Worm (Caenorhabditis elegans): ENCODE measurements around the gene F56D1.1.
A peak's percentile ranks its signal among the peaks of the same experiment; 100 is the strongest.

F56D1.1 gene

ce11 chrII:5511417-5512353 is 33.3 kb downstream of the F56D1.1 start:
- TF ChIP-seq hlh-4 (tag; optimal IDR thresholded peaks at IDR 0.05): no peak
- TF ChIP-seq mab-9 (GFP tag; IDR thresholded peaks at IDR 0.05): no peak
- no peak for TF ChIP-seq ceh-63 (GFP tag; optimal IDR thresholded peaks at IDR 0.05)
- no peak; the same call in 1 of the 2 replicates for TF ChIP-seq nhr-19 (GFP tag; conservative IDR thresholded peaks at IDR 0.05)
- TF ChIP-seq egl-13 (tag; optimal IDR thresholded peaks at IDR 0.05): peak; percentile 52
- no peak for TF ChIP-seq ceh-8 (GFP tag; optimal IDR thresholded peaks at IDR 0.05)
- TF ChIP-seq vab-15 (tag; optimal IDR thresholded peaks at IDR 0.05): no peak
- peak; percentile 59 for TF ChIP-seq nhr-47 (tag; optimal IDR thresholded peaks at IDR 0.05)
- TF ChIP-seq ztf-4 (tag; optimal IDR thresholded peaks at IDR 0.05): no peak
- TF ChIP-seq nhr-12 (tag; optimal IDR thresholded peaks at IDR 0.05): no peak
- TF ChIP-seq isw-1 (GFP tag; IDR thresholded peaks at IDR 0.05): peak; percentile 8; the same call in 1 of the 2 replicates
- TF ChIP-seq lin-15B (tag; optimal IDR thresholded peaks at IDR 0.05): no peak
- no peak for TF ChIP-seq efl-3 (GFP tag; optimal IDR thresholded peaks at IDR 0.05)
- TF ChIP-seq fkh-10 (GFP tag; optimal IDR thresholded peaks at IDR 0.05): no peak
- TF ChIP-seq blmp-1 (tag; optimal IDR thresholded peaks at IDR 0.05): no peak
- TF ChIP-seq tbx-2 (tag; optimal IDR thresholded peaks at IDR 0.05): no peak
- TF ChIP-seq pag-3 (tag; optimal IDR thresholded peaks at IDR 0.05; ENCODE audit: borderline replicate concordance, insufficient read depth): no peak
- peak; percentile 37 to 40 for TF ChIP-seq efl-1 (optimal IDR thresholded peaks at IDR 0.05)
- peak; percentile 32 to 82 for TF ChIP-seq efl-1 (GFP tag; optimal IDR thresholded peaks at IDR 0.05 in 1 of 2)
- no peak for TF ChIP-seq lin-39 (tag; optimal IDR thresholded peaks at IDR 0.05)
- no peak for TF ChIP-seq jun-1 (tag; optimal IDR thresholded peaks at IDR 0.05)
- TF ChIP-seq nhr-20 (tag; optimal IDR thresholded peaks at IDR 0.05): no peak
- no peak for TF ChIP-seq sptf-1 (tag; optimal IDR thresholded peaks at IDR 0.05)
- TF ChIP-seq lir-3 (tag; optimal IDR thresholded peaks at IDR 0.05; ENCODE audit: poor library complexity): peak; percentile 54
- TF ChIP-seq ceh-90 (tag; optimal IDR thresholded peaks at IDR 0.05): peak; percentile 82
- TF ChIP-seq aha-1 (tag; optimal IDR thresholded peaks at IDR 0.05): no peak
- TF ChIP-seq nhr-90 (tag; optimal IDR thresholded peaks at IDR 0.05; ENCODE audit: poor library complexity): no peak
- peak; percentile 17 for TF ChIP-seq swsn-7 (tag; optimal IDR thresholded peaks at IDR 0.05)
- no peak for TF ChIP-seq nhr-28 (tag; optimal IDR thresholded peaks at IDR 0.05)
- TF ChIP-seq egl-27 (tag; optimal IDR thresholded peaks at IDR 0.05): no peak
- TF ChIP-seq tlp-1 (tag; optimal IDR thresholded peaks at IDR 0.05): no peak
- no peak for TF ChIP-seq sox-4 (tag; optimal IDR thresholded peaks at IDR 0.05)
- peak in 1 of 2 experiments; percentile 24 for TF ChIP-seq lin-35 (GFP tag; optimal IDR thresholded peaks at IDR 0.05)
- peak in 1 of 2 experiments; percentile 48 for TF ChIP-seq lsy-2 (tag; optimal IDR thresholded peaks at IDR 0.05)
- peak; percentile 39 for TF ChIP-seq fkh-8 (tag; optimal IDR thresholded peaks at IDR 0.05)
- TF ChIP-seq ceh-82 (tag; optimal IDR thresholded peaks at IDR 0.05): peak in 1 of 3 experiments; percentile 5
- no peak for TF ChIP-seq C16A3.4 (tag; optimal IDR thresholded peaks at IDR 0.05)
- TF ChIP-seq zag-1 (tag; optimal IDR thresholded peaks at IDR 0.05): no peak
- peak; percentile 15 for TF ChIP-seq mep-1 (tag; optimal IDR thresholded peaks at IDR 0.05)
- TF ChIP-seq hlh-17 (GFP tag; optimal IDR thresholded peaks at IDR 0.05; ENCODE audit: borderline replicate concordance): no peak
- no peak for TF ChIP-seq nhr-84 (tag; optimal IDR thresholded peaks at IDR 0.05)
- peak in 1 of 2 experiments; percentile 35 for TF ChIP-seq ztf-11 (tag; optimal IDR thresholded peaks at IDR 0.05)
- TF ChIP-seq unc-86 (tag; optimal IDR thresholded peaks at IDR 0.05): peak; percentile 34
- TF ChIP-seq unc-62 (GFP tag; optimal IDR thresholded peaks at IDR 0.05): no peak
- TF ChIP-seq aly-2 (tag; optimal IDR thresholded peaks at IDR 0.05): no peak
- peak; percentile 1 for TF ChIP-seq xbp-1 (tag; optimal IDR thresholded peaks at IDR 0.05)
- TF ChIP-seq C34B4.2 (tag; optimal IDR thresholded peaks at IDR 0.05): no peak
- no peak for TF ChIP-seq ces-1 (GFP tag; optimal IDR thresholded peaks at IDR 0.05)
- TF ChIP-seq nhr-71 (tag; optimal IDR thresholded peaks at IDR 0.05): peak; percentile 58
- TF ChIP-seq mdl-1 (tag; optimal IDR thresholded peaks at IDR 0.05): no peak
